Worm (Caenorhabditis elegans) whole organism, young adult: ENCODE data around the gene hrg-6.

Experiments
- T26A5.8 ChIP-seq: sonication (generic microtip); optimal IDR thresholded peaks from 2 replicates; lab custom pipeline; 2016; ENCODE audit warnings: missing genetic modification characterization, missing compliant biosample characterization
- ZK185.1 ChIP-seq: sonication (generic microtip); optimal IDR thresholded peaks from 2 replicates; lab custom pipeline; 2016; ENCODE audit warnings: mild to moderate bottlenecking, missing genetic modification characterization, missing compliant biosample characterization; ENCODE audit not compliant: poor library complexity, severe bottlenecking
- ceh-91 ChIP-seq: fragments of 200-800 bp; sonication (Bioruptor generic); IDR thresholded peaks from 2 replicates; pipeline ENCODE4 v1.3.6; 2022; ENCODE audit warnings: missing genetic modification reagents, missing genetic modification characterization, missing compliant biosample characterization
- egrh-3 ChIP-seq: fragments of 200-800 bp; sonication (Bioruptor generic); IDR thresholded peaks from 2 replicates; pipeline ENCODE4 v1.3.6; 2022; ENCODE audit warnings: missing genetic modification reagents, missing genetic modification characterization, missing compliant biosample characterization
- lag-1 ChIP-seq: fragments of 200-800 bp; sonication (Bioruptor generic); IDR thresholded peaks from 2 replicates; pipeline ENCODE4 v1.3.6; 2022; ENCODE audit warnings: missing genetic modification reagents, missing genetic modification characterization, missing compliant biosample characterization
- nhr-90 ChIP-seq: sonication (generic microtip); optimal IDR thresholded peaks from 2 replicates; lab custom pipeline; 2016; ENCODE audit warnings: missing genotype, mild to moderate bottlenecking, missing genetic modification characterization, missing compliant biosample characterization
- sdz-38 ChIP-seq: sonication (generic microtip); optimal IDR thresholded peaks from 2 replicates; lab custom pipeline; 2016; ENCODE audit warnings: missing genotype, missing genetic modification characterization, missing compliant biosample characterization
- snpc-4 ChIP-seq, 5 experiments: fragments of 150-350 bp in 1 of 5; sonication (generic microtip) in 4 of 5; optimal IDR thresholded peaks; 2 replicates each; lab custom pipeline; 2014 to 2018; ENCODE audit warnings: missing genetic modification characterization in 5 of 5, missing biosample characterization in 3 of 5, antibody characterized with exemption in 2 of 5, mild to moderate bottlenecking in 2 of 5, missing compliant biosample characterization in 2 of 5, missing genotype in 2 of 5, moderate library complexity in 2 of 5, missing genetic modification reagents in 1 of 5
- unc-62 ChIP-seq: fragments of 150-350 bp; optimal IDR thresholded peaks from 2 replicates; lab custom pipeline; 2014; ENCODE audit warnings: missing biosample characterization, missing genetic modification reagents, missing genetic modification characterization
- ztf-22 ChIP-seq: fragments of 200-800 bp; sonication (Bioruptor generic); optimal IDR thresholded peaks from 2 replicates; lab custom pipeline; 2018; ENCODE audit warnings: mild to moderate bottlenecking, missing genetic modification characterization, moderate library complexity, missing compliant biosample characterization
- ztf-28 ChIP-seq: fragments of 200-800 bp; sonication (Bioruptor generic); IDR thresholded peaks from 2 replicates; pipeline ENCODE4 v1.3.6; 2022; ENCODE audit warnings: missing genetic modification reagents, missing genetic modification characterization, missing compliant biosample characterization

- TF ChIP-seq unc-62 (GFP tag; lab: Kevin White, UChicago) (no peak), sdz-38 (tag; lab: Kevin White, UChicago) (no peak), T26A5.8 (tag; lab: Kevin White, UChicago) (no peak), ztf-22 (GFP tag; lab: Kevin White, UChicago) (no peak), ZK185.1 (tag; lab: Kevin White, UChicago) (no peak), ceh-91 (GFP tag; lab: Robert Waterston, UW) (no peak), egrh-3 (no peak), snpc-4 (GFP tag; optimal IDR thresholded peaks at IDR 0.05; lab: Kevin White, UChicago) (no peak), snpc-4 (tag; optimal IDR thresholded peaks at IDR 0.05; lab: Kevin White, UChicago) (no peak), ztf-28 (GFP tag; lab: Robert Waterston, UW) (no peak), nhr-90 (tag; lab: Kevin White, UChicago) (no peak), lag-1 (no peak)
These were observed 26.0 kb upstream of the hrg-6 start for ce11 chrIV:11006383-11006782.
